Worm (Caenorhabditis elegans): Measurements from ENCODE around the gene sec-10.

- TF ChIP-seq zag-1 (tag; optimal IDR thresholded peaks at IDR 0.05) = no peak
- no peak for TF ChIP-seq R02D3.7 (tag; optimal IDR thresholded peaks at IDR 0.05)
- no peak for TF ChIP-seq egl-27 (tag; optimal IDR thresholded peaks at IDR 0.05)
Measured at ce11 chrIV:7747838-7748237, 34.5 kb downstream of the sec-10 start, which contains the start of gene klo-1.
